Worm (Caenorhabditis elegans): ENCODE results near the gene C09E7.11.

DNA sequence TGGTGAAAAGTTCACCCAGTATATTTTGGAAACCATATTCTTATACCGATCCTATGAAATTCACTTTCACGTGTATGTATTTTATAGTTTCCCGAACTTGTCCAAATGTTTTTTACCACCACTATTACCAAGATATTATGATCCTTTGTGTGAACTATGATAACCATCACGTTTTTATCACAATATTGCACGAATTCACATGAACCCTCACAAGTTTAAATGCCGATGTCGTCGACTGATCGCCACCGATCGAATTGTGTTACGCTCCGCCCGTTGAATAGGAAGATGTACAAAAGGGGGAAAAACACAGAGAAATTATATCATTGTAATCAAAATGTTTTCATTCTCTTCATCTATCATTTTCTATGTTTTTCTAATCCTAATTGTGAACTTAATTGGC, 22.9 kb upstream of the C09E7.11 start:
- no peak for TF ChIP-seq hmbx-1 (tag; optimal IDR thresholded peaks at IDR 0.05)
- TF ChIP-seq tbx-37 (GFP tag; conservative IDR thresholded peaks at IDR 0.05), result no peak
- no peak for TF ChIP-seq ama-1 (optimal IDR thresholded peaks at IDR 0.05)
- no peak for TF ChIP-seq ets-7 (tag; optimal IDR thresholded peaks at IDR 0.05)
- no peak for TF ChIP-seq hnd-1 (tag; optimal IDR thresholded peaks at IDR 0.05)
